Fruit fly (Drosophila melanogaster) whole organism, embryonic: ENCODE measurements around the gene Invadolysin.

ENCODE experiments used
- Asciz ChIP-seq: fragments of 200-800 bp; sonication (Bioruptor generic); optimal IDR thresholded peaks from 2 replicates; lab custom pipeline; 2017; ENCODE audit warnings: missing biosample characterization, mild to moderate bottlenecking, missing genetic modification characterization, missing genetic modification reagents
- Bteb2 ChIP-seq: fragments of 200-800 bp; sonication (Bioruptor generic); optimal IDR thresholded peaks from 2 replicates; lab custom pipeline; 2016; ENCODE audit warnings: missing biosample characterization, missing genetic modification characterization
- C15 ChIP-seq: fragments of 200-800 bp; sonication (Bioruptor generic); IDR thresholded peaks from 3 replicates; pipeline ENCODE4 v1.3.6; 2022; ENCODE audit warnings: missing biosample characterization, missing genetic modification characterization
- CG10267 ChIP-seq: fragments of 200-800 bp; sonication (Bioruptor generic); optimal IDR thresholded peaks from 2 replicates; lab custom pipeline; 2018; ENCODE audit warnings: missing biosample characterization, mild to moderate bottlenecking, missing genetic modification characterization, moderate library complexity
- CG10565 ChIP-seq: fragments of 200-800 bp; sonication (Bioruptor generic); optimal IDR thresholded peaks from 3 replicates; lab custom pipeline; 2016; ENCODE audit warnings: missing biosample characterization, mild to moderate bottlenecking, missing genetic modification characterization
- CG11560 ChIP-seq: fragments of 200-800 bp; sonication (Bioruptor generic); IDR thresholded peaks from 3 replicates; pipeline ENCODE4 v1.3.6; 2022; ENCODE audit warnings: missing biosample characterization, missing genetic modification characterization
- CG12071 ChIP-seq: fragments of 200-800 bp; sonication (Bioruptor generic); optimal IDR thresholded peaks from 3 replicates; lab custom pipeline; 2018; ENCODE audit warnings: missing biosample characterization, mild to moderate bottlenecking, missing genetic modification characterization
- CG12391 ChIP-seq: fragments of 200-800 bp; sonication (Bioruptor generic); optimal IDR thresholded peaks from 3 replicates; lab custom pipeline; 2018; ENCODE audit warnings: missing biosample characterization, mild to moderate bottlenecking, missing genetic modification characterization, moderate library complexity
- CG13296 ChIP-seq: fragments of 200-800 bp; sonication (Bioruptor generic); optimal IDR thresholded peaks from 3 replicates; lab custom pipeline; 2018; ENCODE audit warnings: missing biosample characterization, mild to moderate bottlenecking, missing genetic modification characterization
- CG15011 ChIP-seq: fragments of 200-800 bp; sonication (Bioruptor generic); optimal IDR thresholded peaks from 3 replicates; lab custom pipeline; 2018; ENCODE audit warnings: missing biosample characterization, mild to moderate bottlenecking, missing genetic modification characterization
- CG16779 ChIP-seq: fragments of 200-800 bp; sonication (Bioruptor generic); IDR thresholded peaks from 2 replicates; pipeline ENCODE4 v1.3.6; 2022; ENCODE audit warnings: missing biosample characterization, missing genetic modification characterization
- CG16815 ChIP-seq: fragments of 200-800 bp; sonication (Bioruptor generic); optimal IDR thresholded peaks from 3 replicates; lab custom pipeline; 2017; ENCODE audit warnings: missing biosample characterization, mild to moderate bottlenecking, missing genetic modification characterization
- CG3281 ChIP-seq: fragments of 200-800 bp; sonication (Bioruptor generic); optimal IDR thresholded peaks from 3 replicates; lab custom pipeline; 2017; ENCODE audit warnings: missing biosample characterization, mild to moderate bottlenecking, missing genetic modification characterization
- CG3726 ChIP-seq: fragments of 200-800 bp; sonication (Bioruptor generic); IDR thresholded peaks from 3 replicates; pipeline ENCODE4, ENCODE4 v1.3.6; 2022; ENCODE audit warnings: missing biosample characterization, missing genetic modification characterization
- CG4707 ChIP-seq: fragments of 200-800 bp; sonication (Bioruptor generic); optimal IDR thresholded peaks from 2 replicates; lab custom pipeline; 2018; ENCODE audit warnings: missing biosample characterization, mild to moderate bottlenecking, missing genetic modification characterization, moderate library complexity
- CG6765 ChIP-seq: fragments of 200-800 bp; sonication (Bioruptor generic); optimal IDR thresholded peaks from 3 replicates; lab custom pipeline; 2017; ENCODE audit warnings: missing biosample characterization, mild to moderate bottlenecking, missing genetic modification characterization
- CG7786 ChIP-seq: fragments of 200-800 bp; sonication (Bioruptor generic); optimal IDR thresholded peaks from 2 replicates; lab custom pipeline; 2016; ENCODE audit warnings: missing biosample characterization, missing genetic modification characterization
- CG9797 ChIP-seq: fragments of 200-800 bp; sonication (Bioruptor generic); optimal IDR thresholded peaks from 3 replicates; lab custom pipeline; 2018; ENCODE audit warnings: missing biosample characterization, mild to moderate bottlenecking, missing genetic modification characterization
- CG9876 ChIP-seq: fragments of 200-800 bp; sonication (Bioruptor generic); optimal IDR thresholded peaks from 2 replicates; lab custom pipeline; 2016; ENCODE audit warnings: missing biosample characterization, missing genetic modification characterization
- CG9932 ChIP-seq: fragments of 200-800 bp; sonication (Bioruptor generic); IDR thresholded peaks from 2 replicates; pipeline ENCODE4 v1.3.6; 2022; ENCODE audit warnings: missing biosample characterization, missing genetic modification characterization
- D19A ChIP-seq: fragments of 200-800 bp; optimal IDR thresholded peaks from 3 replicates; lab custom pipeline; 2019; ENCODE audit warnings: missing biosample characterization, mild to moderate bottlenecking, missing genetic modification characterization, moderate library complexity
- Fer1 ChIP-seq: fragments of 200-800 bp; sonication (Bioruptor generic); optimal IDR thresholded peaks from 2 replicates; lab custom pipeline; 2017; ENCODE audit warnings: missing biosample characterization, mild to moderate bottlenecking, missing genetic modification characterization
- Hey ChIP-seq: fragments of 200-800 bp; sonication (Bioruptor generic); optimal IDR thresholded peaks from 3 replicates; lab custom pipeline; 2018; ENCODE audit warnings: missing biosample characterization, mild to moderate bottlenecking, missing genetic modification characterization
- Hr3 ChIP-seq: fragments of 200-800 bp; sonication (Bioruptor generic); optimal IDR thresholded peaks from 3 replicates; lab custom pipeline; 2016; ENCODE audit warnings: missing biosample characterization, missing genetic modification characterization
- NFAT ChIP-seq: fragments of 200-800 bp; sonication (Bioruptor generic); IDR thresholded peaks from 2 replicates; pipeline ENCODE4 v1.3.6; 2022; ENCODE audit warnings: missing biosample characterization, missing genetic modification characterization
- Sox100B ChIP-seq: fragments of 200-800 bp; sonication (Bioruptor generic); optimal IDR thresholded peaks from 3 replicates; lab custom pipeline; 2018; ENCODE audit warnings: missing biosample characterization, mild to moderate bottlenecking, missing genetic modification characterization
- TFAM ChIP-seq: fragments of 200-800 bp; sonication (Bioruptor generic); optimal IDR thresholded peaks from 2 replicates; lab custom pipeline; 2017; ENCODE audit warnings: missing biosample characterization, missing genetic modification characterization, inconsistent platforms
- Taf1 ChIP-seq: fragments of 200-800 bp; sonication (Bioruptor generic); IDR thresholded peaks from 2 replicates; pipeline ENCODE4 v1.3.6; 2022; ENCODE audit warnings: missing biosample characterization, missing genetic modification characterization
- aop ChIP-seq: fragments of 200-800 bp; sonication (Bioruptor generic); IDR thresholded peaks from 2 replicates; pipeline ENCODE4 v1.3.6; 2022; ENCODE audit warnings: missing biosample characterization, missing genetic modification characterization
- ap ChIP-seq: fragments of 200-800 bp; sonication (Bioruptor generic); IDR thresholded peaks from 2 replicates; pipeline ENCODE4 v1.3.6; 2022; ENCODE audit warnings: missing biosample characterization, missing genetic modification characterization
- bab2 ChIP-seq: fragments of 200-800 bp; sonication (Bioruptor generic); optimal IDR thresholded peaks from 2 replicates; lab custom pipeline; 2016; ENCODE audit warnings: missing biosample characterization, missing genetic modification characterization
- bowl ChIP-seq: fragments of 200-800 bp; sonication (Bioruptor generic); IDR thresholded peaks from 2 replicates; pipeline ENCODE4 v1.3.6; 2022; ENCODE audit warnings: missing biosample characterization, missing genetic modification characterization
- ci ChIP-seq: fragments of 200-800 bp; sonication (Bioruptor generic); IDR thresholded peaks from 3 replicates; pipeline ENCODE4 v1.3.6; 2022; ENCODE audit warnings: missing biosample characterization, missing genetic modification characterization
- dpn ChIP-seq, 2 experiments: fragments of 200-800 bp; sonication (Bioruptor generic); optimal IDR thresholded peaks; 3 replicates each; lab custom pipeline; 2016; ENCODE audit warnings: missing biosample characterization in 2 of 2, missing genetic modification characterization in 2 of 2
- ems ChIP-seq: fragments of 200-800 bp; sonication (Bioruptor generic); optimal IDR thresholded peaks from 3 replicates; lab custom pipeline; 2016; ENCODE audit warnings: missing biosample characterization, missing genetic modification characterization
- eve ChIP-seq, 2 experiments: fragments of >200 bp; optimal IDR thresholded peaks; 2 replicates each; lab custom pipeline; 2017; ENCODE audit warnings: missing biosample characterization in 2 of 2, missing genetic modification characterization in 2 of 2
- ewg ChIP-seq: fragments of 200-800 bp; sonication (Bioruptor generic); optimal IDR thresholded peaks from 3 replicates; lab custom pipeline; 2017; ENCODE audit warnings: mild to moderate bottlenecking, missing biosample characterization, missing genetic modification reagents, missing genetic modification characterization
- fd64A ChIP-seq: fragments of 200-800 bp; sonication (Bioruptor generic); optimal IDR thresholded peaks from 3 replicates; lab custom pipeline; 2018; ENCODE audit warnings: missing biosample characterization, mild to moderate bottlenecking, missing genetic modification characterization
- fru ChIP-seq: fragments of >200 bp; optimal IDR thresholded peaks from 2 replicates; lab custom pipeline; 2017
- ftz-f1 ChIP-seq: fragments of 200-800 bp; sonication (Bioruptor generic); optimal IDR thresholded peaks from 2 replicates; lab custom pipeline; 2016; ENCODE audit warnings: missing biosample characterization, missing genetic modification characterization
- mam ChIP-seq: fragments of 200-800 bp; sonication (Bioruptor generic); optimal IDR thresholded peaks from 3 replicates; lab custom pipeline; 2016; ENCODE audit warnings: missing biosample characterization, missing genetic modification characterization
- nerfin-1 ChIP-seq: fragments of 200-800 bp; sonication (Bioruptor generic); optimal IDR thresholded peaks from 3 replicates; lab custom pipeline; 2019; ENCODE audit warnings: missing biosample characterization, mild to moderate bottlenecking, missing genetic modification characterization, moderate library complexity
- pfk ChIP-seq: fragments of 200-800 bp; sonication (Bioruptor generic); optimal IDR thresholded peaks from 2 replicates; lab custom pipeline; 2018; ENCODE audit warnings: missing biosample characterization, mild to moderate bottlenecking, missing genetic modification characterization, moderate library complexity
- phol ChIP-seq: fragments of 200-800 bp; sonication (Bioruptor generic); optimal IDR thresholded peaks from 3 replicates; lab custom pipeline; 2018; ENCODE audit warnings: missing biosample characterization, mild to moderate bottlenecking, missing genetic modification characterization, moderate library complexity
- rib ChIP-seq: fragments of 200-800 bp; sonication (Bioruptor generic); IDR thresholded peaks from 2 replicates; pipeline ENCODE4 v1.3.6; 2022; ENCODE audit warnings: missing biosample characterization, missing genetic modification characterization
- ro ChIP-seq: fragments of 200-800 bp; sonication (Bioruptor generic); IDR thresholded peaks from 2 replicates; pipeline ENCODE4 v1.3.6; 2022; ENCODE audit warnings: missing biosample characterization, missing genetic modification characterization
- wek ChIP-seq: fragments of 200-800 bp; sonication (Bioruptor generic); optimal IDR thresholded peaks from 3 replicates; lab custom pipeline; 2018; ENCODE audit warnings: missing biosample characterization, mild to moderate bottlenecking, missing genetic modification characterization, moderate library complexity
- yki ChIP-seq: fragments of >200 bp; optimal IDR thresholded peaks from 3 replicates; lab custom pipeline; 2018
- z ChIP-seq: fragments of 200-800 bp; sonication (Bioruptor generic); IDR thresholded peaks from 3 replicates; pipeline ENCODE4 v1.3.6; 2022; ENCODE audit warnings: missing biosample characterization, missing genetic modification characterization
- zf30C ChIP-seq: fragments of 200-800 bp; sonication (Bioruptor generic); optimal IDR thresholded peaks from 3 replicates; lab custom pipeline; 2018; ENCODE audit warnings: missing biosample characterization, mild to moderate bottlenecking, missing genetic modification characterization

The Invadolysin gene

DNA sequence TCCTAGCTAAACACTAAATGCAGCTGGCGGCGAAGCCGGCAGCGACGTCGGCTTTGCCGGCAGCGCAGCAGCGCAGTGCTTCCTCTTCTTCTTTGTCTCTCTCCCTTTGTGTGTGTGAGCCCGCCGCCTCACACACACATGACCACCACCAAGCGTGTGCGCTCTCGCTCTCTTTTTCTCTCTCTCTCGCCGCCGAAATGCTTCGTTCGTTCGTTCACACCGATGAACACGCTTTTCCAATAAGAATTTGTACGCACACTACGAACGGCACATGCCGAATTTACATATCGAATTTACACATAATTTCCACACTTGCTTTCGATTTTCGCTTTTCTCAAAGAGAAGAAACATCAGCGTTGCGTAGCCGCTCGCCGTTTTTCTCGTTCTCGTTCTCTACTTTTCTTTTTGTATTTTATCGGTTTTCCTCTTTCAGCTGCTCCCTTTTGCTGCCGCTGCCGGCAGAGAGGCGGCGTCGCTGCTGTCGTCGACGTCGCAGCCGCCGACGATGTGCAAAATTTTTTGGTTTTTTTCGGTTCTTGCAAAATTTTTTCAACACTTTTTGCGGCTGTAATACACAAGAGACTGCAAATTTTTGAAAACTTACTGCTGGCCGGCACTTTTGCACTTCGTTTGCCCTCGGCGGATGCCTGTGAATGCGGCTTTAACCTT is 35.1 kb upstream of the Invadolysin start (continued):
- TF ChIP-seq CG12391 (tag; lab: Kevin White, UChicago) (no peak), Hey (no peak), TFAM (GFP tag; lab: Kevin White, UChicago) (no peak), C15 (GFP tag; lab: Robert Waterston, UW) (no peak), D19A (tag; lab: Kevin White, UChicago) (peak; percentile 94)

DNA sequence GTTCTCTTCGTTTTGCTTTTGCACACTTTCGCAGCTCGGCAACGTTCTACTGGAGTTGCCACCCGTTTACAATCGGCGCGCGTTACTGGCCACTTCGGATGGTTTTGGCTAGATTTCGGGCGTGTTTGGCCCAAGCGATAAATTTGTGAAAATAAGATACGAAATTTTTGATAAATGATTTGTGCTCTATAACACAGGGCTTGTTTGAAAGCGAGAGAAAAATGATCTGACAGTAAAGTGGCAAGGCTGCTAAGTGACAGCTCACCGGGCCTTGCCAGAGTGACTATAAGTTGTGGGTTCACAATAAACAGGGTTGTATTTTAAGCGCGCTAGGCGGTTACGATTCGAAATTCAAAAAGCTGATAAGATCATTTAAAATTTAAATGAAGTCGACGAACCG is 34.5 kb upstream of the Invadolysin start, which contains the start of gene Fmr1:
Fmr1 (minus strand) TSS at position 184 of the 400 bp plus-strand sequence.
- no peak for TF ChIP-seq pfk (GFP tag; lab: Kevin White, UChicago)
- no peak for TF ChIP-seq CG16779 (GFP tag; lab: Robert Waterston, UW)
- TF ChIP-seq ci (GFP tag; lab: Robert Waterston, UW) = no peak
- no peak for TF ChIP-seq fd64A (GFP tag; lab: Kevin White, UChicago)
- peak; percentile 70 for TF ChIP-seq CG10267 (tag; lab: Kevin White, UChicago)
- TF ChIP-seq CG6765 (GFP tag; lab: Kevin White, UChicago) = no peak
- no peak for TF ChIP-seq ro (GFP tag; lab: Robert Waterston, UW)
- peak; percentile 60 for TF ChIP-seq CG9797 (GFP tag; lab: Kevin White, UChicago)
- TF ChIP-seq NFAT (GFP tag; lab: Robert Waterston, UW) = peak; percentile 46; the same call in 1 of the 2 replicates
- peak; percentile 74 for TF ChIP-seq phol
- no peak for TF ChIP-seq ftz-f1 (GFP tag; lab: Kevin White, UChicago)
- no peak for TF ChIP-seq zf30C
- no peak for TF ChIP-seq rib (GFP tag; lab: Robert Waterston, UW)
- TF ChIP-seq ap = 0 out of 2 replicates have a peak, but pooled peaks have one; percentile 23
- peak; percentile 48 for TF ChIP-seq CG7786
- peak; percentile 51 to 52 for TF ChIP-seq dpn (GFP tag; optimal IDR thresholded peaks at IDR 0.05; lab: Kevin White, UChicago)
- no peak for TF ChIP-seq CG15011 (GFP tag; lab: Kevin White, UChicago)
- TF ChIP-seq wek (GFP tag; lab: Kevin White, UChicago) = no peak
- TF ChIP-seq CG4707 (GFP tag; lab: Kevin White, UChicago) = no peak
- TF ChIP-seq CG9932 (GFP tag; lab: Robert Waterston, UW) = peak; percentile 79
- no peak for TF ChIP-seq CG3726 (GFP tag; lab: Robert Waterston, UW)
- TF ChIP-seq CG10565 (GFP tag; lab: Kevin White, UChicago) = no peak
- peak; percentile 49 for TF ChIP-seq CG9876 (GFP tag; lab: Kevin White, UChicago)
- TF ChIP-seq eve (GFP tag; optimal IDR thresholded peaks at IDR 0.05; lab: Kevin White, UChicago) = no peak
- TF ChIP-seq CG12071 (GFP tag; lab: Kevin White, UChicago) = no peak
- peak; percentile 54 for TF ChIP-seq bab2 (GFP tag; lab: Kevin White, UChicago)
- peak; percentile 27 for TF ChIP-seq ems (GFP tag; lab: Kevin White, UChicago)
- peak; percentile 16 for TF ChIP-seq Hr3 (GFP tag; lab: Kevin White, UChicago)
- TF ChIP-seq mam (GFP tag; lab: Kevin White, UChicago) = peak; percentile 68
- no peak for TF ChIP-seq Asciz (GFP tag; lab: Kevin White, UChicago)
- TF ChIP-seq bowl (GFP tag; lab: Robert Waterston, UW) = no peak
- no peak for TF ChIP-seq CG13296
- TF ChIP-seq z (GFP tag; lab: Robert Waterston, UW) = no peak
- no peak for TF ChIP-seq yki (lab: Kevin White, UChicago)
- peak; percentile 9 for TF ChIP-seq CG16815 (GFP tag; lab: Kevin White, UChicago)
- peak; percentile 56 for TF ChIP-seq Fer1 (GFP tag; lab: Kevin White, UChicago)
- no peak for TF ChIP-seq aop (GFP tag; lab: Robert Waterston, UW)
- TF ChIP-seq nerfin-1 (tag; lab: Kevin White, UChicago) = peak; percentile 24
- TF ChIP-seq Sox100B = no peak
- TF ChIP-seq Bteb2 (GFP tag; lab: Kevin White, UChicago) = peak; percentile 54
- no peak for TF ChIP-seq fru (lab: Kevin White, UChicago)
- TF ChIP-seq ewg = peak; percentile 53
- TF ChIP-seq Taf1 (GFP tag; lab: Robert Waterston, UW) = no peak
- TF ChIP-seq CG11560 (tag; lab: Robert Waterston, UW) = no peak
- peak; percentile 61 for TF ChIP-seq CG12391 (tag; lab: Kevin White, UChicago)
- TF ChIP-seq CG3281 (GFP tag; lab: Kevin White, UChicago) = peak; percentile 100
